Fruit fly (Drosophila melanogaster) whole organism, embryonic: Measurements from ENCODE around the gene Pi4KIIalpha.
A peak's percentile ranks its signal among the peaks of the same experiment; 100 is the strongest.

Experiments used
- Adf1 ChIP-seq: fragments of 200-800 bp; sonication (Bioruptor generic); IDR thresholded peaks from 2 replicates; pipeline ENCODE4 v1.3.6; 2022; ENCODE audit warnings: missing biosample characterization, missing genetic modification characterization
- CG10979 ChIP-seq: fragments of 200-800 bp; sonication (Bioruptor generic); optimal IDR thresholded peaks from 2 replicates; lab custom pipeline; 2018; ENCODE audit warnings: missing biosample characterization, mild to moderate bottlenecking, missing genetic modification characterization, moderate library complexity
- CG11456 ChIP-seq: fragments of 200-800 bp; sonication (Bioruptor generic); IDR thresholded peaks from 3 replicates; pipeline ENCODE4 v1.3.6; 2022; ENCODE audit warnings: missing biosample characterization, missing genetic modification characterization
- CG12236 ChIP-seq: fragments of 200-800 bp; sonication (Bioruptor generic); optimal IDR thresholded peaks from 2 replicates; lab custom pipeline; 2016; ENCODE audit warnings: missing biosample characterization, missing genetic modification characterization
- CG14014 ChIP-seq: fragments of 200-800 bp; sonication (Bioruptor generic); IDR thresholded peaks from 2 replicates; pipeline ENCODE4 v1.3.6; 2022; ENCODE audit warnings: missing biosample characterization, missing genetic modification characterization
- CG1602 ChIP-seq: fragments of 200-800 bp; sonication (Bioruptor generic); optimal IDR thresholded peaks from 3 replicates; lab custom pipeline; 2016; ENCODE audit warnings: missing biosample characterization, missing genetic modification characterization
- CG1603 ChIP-seq: fragments of 200-800 bp; sonication (Bioruptor generic); optimal IDR thresholded peaks from 2 replicates; lab custom pipeline; 2019; ENCODE audit warnings: missing biosample characterization, mild to moderate bottlenecking, missing genetic modification characterization, moderate library complexity
- CG16779 ChIP-seq: fragments of 200-800 bp; sonication (Bioruptor generic); IDR thresholded peaks from 2 replicates; pipeline ENCODE4 v1.3.6; 2022; ENCODE audit warnings: missing biosample characterization, missing genetic modification characterization
- CG16863 ChIP-seq: fragments of 200-800 bp; sonication (Bioruptor generic); optimal IDR thresholded peaks from 3 replicates; lab custom pipeline; 2016; ENCODE audit warnings: missing biosample characterization, missing genetic modification characterization
- CG18011 ChIP-seq: fragments of 200-800 bp; sonication (Bioruptor generic); optimal IDR thresholded peaks from 2 replicates; lab custom pipeline; 2017; ENCODE audit warnings: missing biosample characterization, missing genetic modification characterization, mild to moderate bottlenecking, moderate library complexity, missing genotype
- CG2678 ChIP-seq: fragments of 200-800 bp; sonication (Bioruptor generic); optimal IDR thresholded peaks from 3 replicates; lab custom pipeline; 2019; ENCODE audit warnings: missing biosample characterization, mild to moderate bottlenecking, missing genetic modification characterization, moderate library complexity
- CG3847 ChIP-seq: fragments of 200-800 bp; sonication (Bioruptor generic); IDR thresholded peaks from 2 replicates; pipeline ENCODE4 v1.3.6; 2022; ENCODE audit warnings: missing biosample characterization, missing genetic modification characterization
- CG4360 ChIP-seq: fragments of 200-800 bp; sonication (Bioruptor generic); IDR thresholded peaks from 2 replicates; pipeline ENCODE4 v1.3.6; 2022; ENCODE audit warnings: missing biosample characterization, missing genetic modification characterization
- CG43689 ChIP-seq: fragments of 200-800 bp; sonication (Bioruptor generic); IDR thresholded peaks from 2 replicates; pipeline ENCODE4 v1.3.6; 2022; ENCODE audit warnings: missing biosample characterization, missing genetic modification characterization
- CG4617 ChIP-seq: fragments of 200-800 bp; sonication (Bioruptor generic); optimal IDR thresholded peaks from 3 replicates; lab custom pipeline; 2016; ENCODE audit warnings: missing biosample characterization, missing genetic modification characterization, borderline replicate concordance
- CG5180 ChIP-seq: fragments of 200-800 bp; sonication (Bioruptor generic); optimal IDR thresholded peaks from 3 replicates; lab custom pipeline; 2017; ENCODE audit warnings: missing biosample characterization, missing genetic modification characterization, mild to moderate bottlenecking, moderate library complexity, missing genetic modification reagents
- CG6791 ChIP-seq: fragments of 200-800 bp; sonication (Bioruptor generic); IDR thresholded peaks from 3 replicates; pipeline ENCODE4 v1.3.6; 2022; ENCODE audit warnings: missing biosample characterization, missing genetic modification characterization; ENCODE audit not compliant: partially characterized antibody
- CG8281 ChIP-seq: fragments of 200-800 bp; sonication (Bioruptor generic); optimal IDR thresholded peaks from 2 replicates; lab custom pipeline; 2018; ENCODE audit warnings: missing biosample characterization, mild to moderate bottlenecking, missing genetic modification characterization, moderate library complexity
- CG8478 ChIP-seq: fragments of >200 bp; optimal IDR thresholded peaks from 2 replicates; lab custom pipeline; 2018
- CoRest ChIP-seq: fragments of 200-800 bp; sonication (Bioruptor generic); optimal IDR thresholded peaks from 3 replicates; lab custom pipeline; 2018; ENCODE audit warnings: missing biosample characterization, mild to moderate bottlenecking, missing genetic modification characterization, moderate library complexity
- Dad ChIP-seq: fragments of 200-800 bp; sonication (Bioruptor generic); optimal IDR thresholded peaks from 3 replicates; lab custom pipeline; 2016; ENCODE audit warnings: missing biosample characterization, missing genetic modification characterization
- HmgD ChIP-seq: fragments of 200-800 bp; sonication (Bioruptor generic); optimal IDR thresholded peaks from 3 replicates; lab custom pipeline; 2016; ENCODE audit warnings: missing biosample characterization, missing genetic modification characterization
- Hsf ChIP-seq: fragments of 200-800 bp; sonication (Bioruptor generic); optimal IDR thresholded peaks from 3 replicates; lab custom pipeline; 2016; ENCODE audit warnings: missing biosample characterization, missing genetic modification characterization
- MBD-R2 ChIP-seq: fragments of 200-800 bp; sonication (Bioruptor generic); IDR thresholded peaks from 2 replicates; pipeline ENCODE4 v1.3.6; 2022; ENCODE audit warnings: missing biosample characterization, missing genetic modification characterization
- Mes4 ChIP-seq: fragments of 200-800 bp; sonication (Bioruptor generic); optimal IDR thresholded peaks from 2 replicates; lab custom pipeline; 2016; ENCODE audit warnings: missing biosample characterization, missing genetic modification characterization
- NK7.1 ChIP-seq: fragments of 200-800 bp; sonication (Bioruptor generic); optimal IDR thresholded peaks from 3 replicates; lab custom pipeline; 2016; ENCODE audit warnings: missing biosample characterization, missing genetic modification characterization
- Pdp1 ChIP-seq, 2 experiments: fragments of 200-800 bp; sonication (Bioruptor generic); optimal IDR thresholded peaks; 3 replicates each; lab custom pipeline; 2016; ENCODE audit warnings: missing biosample characterization in 2 of 2, missing genetic modification characterization in 2 of 2, mild to moderate bottlenecking in 1 of 2, moderate library complexity in 1 of 2
- Poxn ChIP-seq: fragments of 200-800 bp; sonication (Bioruptor generic); IDR thresholded peaks from 2 replicates; pipeline ENCODE4 v1.3.6; 2022; ENCODE audit warnings: missing biosample characterization, missing genetic modification characterization
- Taf1 ChIP-seq: fragments of 200-800 bp; sonication (Bioruptor generic); IDR thresholded peaks from 2 replicates; pipeline ENCODE4 v1.3.6; 2022; ENCODE audit warnings: missing biosample characterization, missing genetic modification characterization
- bab2 ChIP-seq: fragments of 200-800 bp; sonication (Bioruptor generic); optimal IDR thresholded peaks from 2 replicates; lab custom pipeline; 2016; ENCODE audit warnings: missing biosample characterization, missing genetic modification characterization
- bowl ChIP-seq: fragments of 200-800 bp; sonication (Bioruptor generic); IDR thresholded peaks from 2 replicates; pipeline ENCODE4 v1.3.6; 2022; ENCODE audit warnings: missing biosample characterization, missing genetic modification characterization
- bsh ChIP-seq, 2 experiments: fragments of 200-800 bp; sonication (Bioruptor generic); optimal IDR thresholded peaks; 2 replicates each; lab custom pipeline; 2017 to 2018; ENCODE audit warnings: mild to moderate bottlenecking in 2 of 2, missing biosample characterization in 2 of 2, missing genetic modification characterization in 2 of 2, moderate library complexity in 1 of 2
- caup ChIP-seq: fragments of 200-800 bp; sonication (Bioruptor generic); optimal IDR thresholded peaks from 3 replicates; lab custom pipeline; 2017; ENCODE audit warnings: missing biosample characterization, mild to moderate bottlenecking, missing genetic modification characterization, moderate library complexity; ENCODE audit not compliant: severe bottlenecking
- danr ChIP-seq: fragments of 200-800 bp; sonication (Bioruptor generic); IDR thresholded peaks from 2 replicates; pipeline ENCODE4 v1.3.6; 2022; ENCODE audit warnings: missing biosample characterization, missing genetic modification characterization
- exex ChIP-seq: fragments of 200-800 bp; sonication (Bioruptor generic); optimal IDR thresholded peaks from 4 replicates; lab custom pipeline; 2018; ENCODE audit warnings: missing biosample characterization, mild to moderate bottlenecking, missing genetic modification characterization, moderate library complexity
- grn ChIP-seq: fragments of 200-800 bp; sonication (Bioruptor generic); optimal IDR thresholded peaks from 3 replicates; lab custom pipeline; 2017; ENCODE audit warnings: missing biosample characterization, missing genetic modification characterization
- h ChIP-seq: fragments of >200 bp; optimal IDR thresholded peaks from 2 replicates; lab custom pipeline; 2017
- ham ChIP-seq: fragments of 200-800 bp; sonication (Bioruptor generic); IDR thresholded peaks from 2 replicates; pipeline ENCODE4 v1.3.6; 2022; ENCODE audit warnings: missing biosample characterization, missing genetic modification characterization
- hbn ChIP-seq: fragments of 200-800 bp; sonication (Bioruptor generic); IDR thresholded peaks from 2 replicates; pipeline ENCODE4 v1.3.6; 2022; ENCODE audit warnings: missing biosample characterization, missing genetic modification characterization; ENCODE audit not compliant: partially characterized antibody
- hkb ChIP-seq, 2 experiments: fragments of 200-800 bp in 1 of 2; fragments of >200 bp in 1 of 2; sonication (Bioruptor generic) in 1 of 2; IDR thresholded peaks in 1 of 2; optimal IDR thresholded peaks in 1 of 2; 2 replicates each; pipeline versions ENCODE4 v1.3.6 to Lab custom; 2017 to 2022; ENCODE audit warnings: missing biosample characterization in 1 of 2, missing genetic modification characterization in 1 of 2
- odd ChIP-seq: fragments of 200-800 bp; sonication (Bioruptor generic); optimal IDR thresholded peaks from 2 replicates; lab custom pipeline; 2017; ENCODE audit warnings: missing biosample characterization, mild to moderate bottlenecking, missing genetic modification characterization
- pho ChIP-seq: fragments of 200-800 bp; sonication (Bioruptor generic); optimal IDR thresholded peaks from 2 replicates; lab custom pipeline; 2016; ENCODE audit warnings: missing biosample characterization, missing genetic modification characterization
- sens ChIP-seq: fragments of 200-800 bp; sonication (Bioruptor generic); peaks from one replicate; lab custom pipeline; 2016; ENCODE audit warnings: missing biosample characterization, missing genetic modification characterization
- sna ChIP-seq: fragments of 200-800 bp; sonication (Bioruptor generic); IDR thresholded peaks from 2 replicates; pipeline ENCODE4 v1.3.6; 2022; ENCODE audit warnings: missing biosample characterization, missing genetic modification characterization; ENCODE audit not compliant: partially characterized antibody
- sug ChIP-seq: fragments of 200-800 bp; optimal IDR thresholded peaks from 2 replicates; lab custom pipeline; 2019; ENCODE audit warnings: missing biosample characterization, mild to moderate bottlenecking, missing genetic modification characterization, moderate library complexity
- tin ChIP-seq: fragments of 200-800 bp; sonication (Bioruptor generic); optimal IDR thresholded peaks from 3 replicates; lab custom pipeline; 2016; ENCODE audit warnings: missing biosample characterization, missing genetic modification characterization
- toy ChIP-seq: fragments of 200-800 bp; sonication (Bioruptor generic); IDR thresholded peaks from 2 replicates; pipeline ENCODE4 v1.3.6; 2022; ENCODE audit warnings: missing biosample characterization, missing genetic modification characterization
- tup ChIP-seq: fragments of 200-800 bp; sonication (Bioruptor generic); optimal IDR thresholded peaks from 2 replicates; lab custom pipeline; 2016; ENCODE audit warnings: missing biosample characterization, mild to moderate bottlenecking, missing genetic modification characterization, moderate library complexity
- unc-4 ChIP-seq: fragments of 200-800 bp; sonication (Bioruptor generic); IDR thresholded peaks from 2 replicates; pipeline ENCODE4 v1.3.6; 2022; ENCODE audit warnings: missing biosample characterization, missing genetic modification characterization; ENCODE audit not compliant: partially characterized antibody
- z ChIP-seq: fragments of 200-800 bp; sonication (Bioruptor generic); IDR thresholded peaks from 3 replicates; pipeline ENCODE4 v1.3.6; 2022; ENCODE audit warnings: missing biosample characterization, missing genetic modification characterization

Pi4KIIalpha gene

dm6 chr3R:5610656-5611055, 47.2 kb upstream of the Pi4KIIalpha start:
- TF ChIP-seq ham (no peak), CG8281 (tag; lab: Kevin White, UChicago) (no peak), HmgD (GFP tag; lab: Kevin White, UChicago) (no peak), Pdp1 (GFP tag; optimal IDR thresholded peaks at IDR 0.05; lab: Kevin White, UChicago) (peak in 1 of 2 experiments; percentile 91), CoRest (tag; lab: Kevin White, UChicago) (no peak), sens (GFP tag; lab: Kevin White, UChicago) (peak; percentile 9), bab2 (GFP tag; lab: Kevin White, UChicago) (no peak), sug (tag; lab: Kevin White, UChicago) (peak; percentile 88), exex (tag; lab: Kevin White, UChicago) (peak; percentile 55), CG2678 (tag; lab: Kevin White, UChicago) (no peak)

dm6 chr3R:5608422-5608821, 45.0 kb upstream of the Pi4KIIalpha start:
- TF ChIP-seq CG12236 (no peak), Poxn (GFP tag; lab: Robert Waterston, UW) (no peak), tup (GFP tag; lab: Kevin White, UChicago) (no peak), CG5180 (GFP tag; lab: Kevin White, UChicago) (no peak), danr (no peak), tin (GFP tag; lab: Kevin White, UChicago) (no peak), z (no peak), sna (GFP tag; lab: Robert Waterston, UW) (no peak), hbn (GFP tag; lab: Robert Waterston, UW) (no peak), CG10979 (tag; lab: Kevin White, UChicago) (no peak), Dad (GFP tag; lab: Kevin White, UChicago) (no peak), CG16863 (no peak), unc-4 (GFP tag; lab: Robert Waterston, UW) (no peak), CG1603 (tag; lab: Kevin White, UChicago) (no peak), CG4360 (GFP tag; lab: Robert Waterston, UW) (no peak), CG14014 (GFP tag; lab: Robert Waterston, UW) (no peak), Mes4 (no peak), bowl (GFP tag; lab: Robert Waterston, UW) (no peak), Adf1 (no peak), odd (no peak), Hsf (no peak), bsh (GFP tag; optimal IDR thresholded peaks at IDR 0.05; lab: Kevin White, UChicago) (no peak), CG8478 (peak; percentile 59), MBD-R2 (GFP tag; lab: Robert Waterston, UW) (no peak), CG11456 (GFP tag; lab: Robert Waterston, UW) (0 out of 3 replicates have a peak, but pooled peaks have one; percentile 32), CG16779 (0 out of 2 replicates have a peak, but pooled peaks have one; percentile 18), toy (GFP tag; lab: Robert Waterston, UW) (no peak), NK7.1 (GFP tag; lab: Kevin White, UChicago) (no peak), caup (GFP tag; lab: Kevin White, UChicago) (no peak), CG6791 (GFP tag; lab: Robert Waterston, UW) (no peak), Taf1 (GFP tag; lab: Robert Waterston, UW) (no peak), h (lab: Kevin White, UChicago) (no peak), CG4617 (no peak), grn (GFP tag; lab: Kevin White, UChicago) (no peak), CG3847 (GFP tag; lab: Robert Waterston, UW) (no peak), hkb (optimal IDR thresholded peaks at IDR 0.05; lab: Kevin White, UChicago) (no peak), hkb (GFP tag; IDR thresholded peaks at IDR 0.05; lab: Robert Waterston, UW) (no peak), CG18011 (no peak), pho (GFP tag; lab: Kevin White, UChicago) (no peak), CG43689 (GFP tag; lab: Robert Waterston, UW) (no peak), CG1602 (GFP tag; lab: Kevin White, UChicago) (no peak)
